Fruit fly (Drosophila melanogaster): ENCODE data around the gene Sk2.
A peak's percentile ranks its signal among the peaks of the same experiment; 100 is the strongest.

The Sk2 gene

dm6 chr3L:3090581-3091345 is 43.9 kb downstream of the Sk2 start (continued):
- no peak for TF ChIP-seq Eip75B (GFP tag; optimal IDR thresholded peaks at IDR 0.05)
- no peak for TF ChIP-seq CG8319 (GFP tag; optimal IDR thresholded peaks at IDR 0.05)
- TF ChIP-seq CG16779 (tag; optimal IDR thresholded peaks at IDR 0.05): no peak
- TF ChIP-seq acj6 (GFP tag; optimal IDR thresholded peaks at IDR 0.05): no peak
- no peak for TF ChIP-seq Hr39 (GFP tag; optimal IDR thresholded peaks at IDR 0.05)
- no peak for TF ChIP-seq Gug (GFP tag; IDR thresholded peaks at IDR 0.05)
- TF ChIP-seq CG34406 (GFP tag; optimal IDR thresholded peaks at IDR 0.05): no peak
- no peak for TF ChIP-seq Sox15 (GFP tag; optimal IDR thresholded peaks at IDR 0.05)
- no peak for TF ChIP-seq Ets21C (GFP tag; optimal IDR thresholded peaks at IDR 0.05)

- peak; percentile 33 for TF ChIP-seq dsx (GFP tag; optimal IDR thresholded peaks at IDR 0.05; ENCODE audit: poor library complexity, severe bottlenecking)
- TF ChIP-seq CG31627 (GFP tag; optimal IDR thresholded peaks at IDR 0.05): no peak
- TF ChIP-seq acj6 (GFP tag; optimal IDR thresholded peaks at IDR 0.05): no peak
- TF ChIP-seq CG6163 (GFP tag; IDR thresholded peaks at IDR 0.05): peak; percentile 30; the same call in 2 of the 3 replicates
- peak; percentile 34 for TF ChIP-seq Eip78C (GFP tag)
- TF ChIP-seq Sox14 (GFP tag; optimal IDR thresholded peaks at IDR 0.05): no peak
- peak; percentile 4; the same call in 1 of the 3 replicates for TF ChIP-seq eg (GFP tag; IDR thresholded peaks at IDR 0.05)
- TF ChIP-seq CG15336 (GFP tag; IDR thresholded peaks at IDR 0.05): no peak
Observed at dm6 chr3L:3095590-3095989, 48.7 kb downstream of the Sk2 start.

- TF ChIP-seq CG8632 (GFP tag; optimal IDR thresholded peaks at IDR 0.05): no peak
- TF ChIP-seq Hr4 (GFP tag; optimal IDR thresholded peaks at IDR 0.05): no peak
- no peak for TF ChIP-seq net (GFP tag; optimal IDR thresholded peaks at IDR 0.05)
- TF ChIP-seq acj6 (GFP tag; optimal IDR thresholded peaks at IDR 0.05): peak; percentile 10
- TF ChIP-seq Met (GFP tag; optimal IDR thresholded peaks at IDR 0.05): peak; percentile 43
- TF ChIP-seq Hr38 (GFP tag; optimal IDR thresholded peaks at IDR 0.05): no peak
- TF ChIP-seq Sox102F (GFP tag; optimal IDR thresholded peaks at IDR 0.05): no peak
- TF ChIP-seq CG10669 (GFP tag; optimal IDR thresholded peaks at IDR 0.05): peak; percentile 24
- TF ChIP-seq esn (GFP tag; optimal IDR thresholded peaks at IDR 0.05): peak; percentile 40
- TF ChIP-seq dac (GFP tag; optimal IDR thresholded peaks at IDR 0.05): no peak
- TF ChIP-seq fd85E (GFP tag; optimal IDR thresholded peaks at IDR 0.05): no peak
- TF ChIP-seq Smox (GFP tag; optimal IDR thresholded peaks at IDR 0.05): no peak
- TF ChIP-seq topi (GFP tag; optimal IDR thresholded peaks at IDR 0.05): peak; percentile 42
- TF ChIP-seq CG10631 (GFP tag; optimal IDR thresholded peaks at IDR 0.05): peak; percentile 22
- TF ChIP-seq Sox14 (GFP tag; optimal IDR thresholded peaks at IDR 0.05): peak; percentile 34
- TF ChIP-seq CG8319 (GFP tag; optimal IDR thresholded peaks at IDR 0.05): no peak
- peak; percentile 45; the same call in 1 of the 3 replicates for TF ChIP-seq eg (GFP tag; IDR thresholded peaks at IDR 0.05)
- no peak for TF ChIP-seq Hr39 (GFP tag; optimal IDR thresholded peaks at IDR 0.05)
- no peak for TF ChIP-seq CG9139 (GFP tag; optimal IDR thresholded peaks at IDR 0.05)
- no peak for TF ChIP-seq CG11294 (GFP tag; IDR thresholded peaks at IDR 0.05)
- TF ChIP-seq ss (GFP tag; optimal IDR thresholded peaks at IDR 0.05): peak in 1 of 2 experiments; percentile 39
- peak; percentile 58 for TF ChIP-seq CG6808 (GFP tag; optimal IDR thresholded peaks at IDR 0.05)
- peak; percentile 86 for TF ChIP-seq Eip78C (GFP tag)
- TF ChIP-seq CG15336 (GFP tag; IDR thresholded peaks at IDR 0.05): 0 out of 2 replicates have a peak, but pooled peaks have one; percentile 43
- TF ChIP-seq CG6163 (GFP tag; IDR thresholded peaks at IDR 0.05): 0 out of 3 replicates have a peak, but pooled peaks have one; percentile 14
- TF ChIP-seq CG6792 (GFP tag; optimal IDR thresholded peaks at IDR 0.05): no peak
- peak; percentile 43 for TF ChIP-seq CG3919 (GFP tag; optimal IDR thresholded peaks at IDR 0.05)
- peak; percentile 32 for TF ChIP-seq dsx (GFP tag; optimal IDR thresholded peaks at IDR 0.05; ENCODE audit: poor library complexity, severe bottlenecking)
- TF ChIP-seq CG7368 (GFP tag; optimal IDR thresholded peaks at IDR 0.05): peak; percentile 12
- peak; percentile 33 for TF ChIP-seq Ets96B (tag; optimal IDR thresholded peaks at IDR 0.05)
- peak; percentile 46 for TF ChIP-seq Eip93F (GFP tag; optimal IDR thresholded peaks at IDR 0.05)
- TF ChIP-seq lz (GFP tag; optimal IDR thresholded peaks at IDR 0.05): peak; percentile 39
- no peak for TF ChIP-seq Ets21C (GFP tag; optimal IDR thresholded peaks at IDR 0.05)
- TF ChIP-seq CG3032 (tag; optimal IDR thresholded peaks at IDR 0.05): peak; percentile 38
- TF ChIP-seq CG8119 (GFP tag; IDR thresholded peaks at IDR 0.05): peak; percentile 62; the same call in 2 of the 3 replicates
- no peak for TF ChIP-seq Blimp-1 (GFP tag; optimal IDR thresholded peaks at IDR 0.05)
- TF ChIP-seq CG11902 (GFP tag; optimal IDR thresholded peaks at IDR 0.05): no peak
- peak; percentile 82 for TF ChIP-seq svp (GFP tag)
Observed at dm6 chr3L:3096073-3096725, 49.3 kb downstream of the Sk2 start.
